Worm (Caenorhabditis elegans) whole organism, early embryonic: ENCODE measurements around the gene Y62H9A.10.
A peak's percentile ranks its signal among the peaks of the same experiment; 100 is the strongest.

Experiments
- B0310.2 ChIP-seq: sonication (generic microtip); optimal IDR thresholded peaks from 2 replicates; lab custom pipeline; 2016; ENCODE audit warnings: mild to moderate bottlenecking, missing genetic modification characterization, missing compliant biosample characterization
- F13C5.2 ChIP-seq: sonication (generic microtip); optimal IDR thresholded peaks from 2 replicates; lab custom pipeline; 2017; ENCODE audit warnings: mild to moderate bottlenecking, missing genetic modification characterization, inconsistent platforms, missing compliant biosample characterization
- aly-1 ChIP-seq: sonication (generic microtip); optimal IDR thresholded peaks from 2 replicates; lab custom pipeline; 2016; ENCODE audit warnings: missing genetic modification characterization, missing compliant biosample characterization
- ama-1 ChIP-seq: fragments of 150-350 bp; optimal IDR thresholded peaks from 2 replicates; lab custom pipeline; 2014
- ceh-13 ChIP-seq: fragments of 200-800 bp; sonication (Bioruptor generic); optimal IDR thresholded peaks from 2 replicates; lab custom pipeline; 2018; ENCODE audit warnings: mild to moderate bottlenecking, missing genetic modification characterization, missing compliant biosample characterization
- ceh-36 ChIP-seq: sonication (generic microtip); optimal IDR thresholded peaks from 2 replicates; lab custom pipeline; 2016; ENCODE audit warnings: missing genetic modification characterization, inconsistent platforms, missing compliant biosample characterization
- ets-7 ChIP-seq: sonication (generic microtip); optimal IDR thresholded peaks from 2 replicates; lab custom pipeline; 2016; ENCODE audit warnings: missing genotype, missing genetic modification characterization, missing compliant biosample characterization
- flt-1 ChIP-seq: fragments of 200-800 bp; sonication (Bioruptor generic); IDR thresholded peaks from 2 replicates; pipeline ENCODE4 v1.3.6; 2022; ENCODE audit warnings: missing genetic modification characterization, missing compliant biosample characterization
- hmbx-1 ChIP-seq: sonication (generic microtip); optimal IDR thresholded peaks from 2 replicates; lab custom pipeline; 2016; ENCODE audit warnings: mild to moderate bottlenecking, missing genetic modification characterization, missing compliant biosample characterization
- hmg-4 ChIP-seq: fragments of 200-800 bp; sonication (Bioruptor generic); optimal IDR thresholded peaks from 2 replicates; lab custom pipeline; 2018; ENCODE audit warnings: mild to moderate bottlenecking, missing genetic modification characterization, missing compliant biosample characterization
- hnd-1 ChIP-seq: sonication (generic microtip); optimal IDR thresholded peaks from 2 replicates; lab custom pipeline; 2016; ENCODE audit warnings: missing genetic modification characterization, missing compliant biosample characterization
- pes-1 ChIP-seq: fragments of 200-800 bp; sonication (Bioruptor generic); IDR thresholded peaks from 2 replicates; pipeline ENCODE4 v1.3.6; 2022; ENCODE audit warnings: missing genetic modification reagents, missing genetic modification characterization, missing compliant biosample characterization
- scrt-1 ChIP-seq: fragments of 200-800 bp; sonication (Bioruptor generic); IDR thresholded peaks from 2 replicates; pipeline ENCODE4 v1.3.6; 2022; ENCODE audit warnings: missing genetic modification characterization, missing compliant biosample characterization
- sea-1 ChIP-seq: fragments of 200-800 bp; sonication (Bioruptor generic); conservative IDR thresholded peaks from 2 replicates; pipeline ENCODE4 v1.3.6; 2022; ENCODE audit warnings: missing genetic modification characterization, missing compliant biosample characterization
- tbx-11 ChIP-seq: fragments of 200-800 bp; sonication (Bioruptor generic); IDR thresholded peaks from 2 replicates; pipeline ENCODE4 v1.3.6; 2022; ENCODE audit warnings: missing genetic modification characterization, missing compliant biosample characterization
- tbx-37 ChIP-seq: fragments of 200-800 bp; sonication (Bioruptor generic); conservative IDR thresholded peaks from 2 replicates; pipeline ENCODE4 v1.3.6; 2022; ENCODE audit warnings: missing genetic modification reagents, missing genetic modification characterization, missing compliant biosample characterization
- tra-4 ChIP-seq: sonication (generic microtip); optimal IDR thresholded peaks from 2 replicates; lab custom pipeline; 2017; ENCODE audit warnings: missing genetic modification characterization, missing compliant biosample characterization

Y62H9A.10 gene

ce11 chrX:11875260-11875659 lies 27.3 kb downstream of the Y62H9A.10 start, which contains the start of gene Y62H9A.1:
Gene Y62H9A.1 (plus strand): TSS chrX:11875541.
- TF ChIP-seq tra-4 (tag; lab: Kevin White, UChicago) (no peak), hmbx-1 (no peak), hmg-4 (GFP tag; lab: Kevin White, UChicago) (no peak), flt-1 (GFP tag; lab: Robert Waterston, UW) (no peak), tbx-37 (GFP tag; lab: Robert Waterston, UW) (no peak), B0310.2 (no peak), tbx-11 (no peak), ceh-13 (GFP tag; lab: Kevin White, UChicago) (no peak), ceh-36 (tag; lab: Kevin White, UChicago) (no peak), scrt-1 (GFP tag; lab: Robert Waterston, UW) (no peak), pes-1 (no peak), hnd-1 (tag; lab: Kevin White, UChicago) (no peak), aly-1 (tag; lab: Kevin White, UChicago) (no peak)

ce11 chrX:11872210-11872609 lies 30.4 kb downstream of the Y62H9A.10 start:
- TF ChIP-seq ceh-13 (GFP tag; lab: Kevin White, UChicago) (no peak), scrt-1 (GFP tag; lab: Robert Waterston, UW) (0 out of 2 replicates have a peak, but pooled peaks have one; percentile 16)

- TF ChIP-seq ceh-36 (tag; lab: Kevin White, UChicago): no peak
- TF ChIP-seq ets-7: peak; percentile 60
Measured at ce11 chrX:11870393-11870792, 32.2 kb downstream of the Y62H9A.10 start.

ce11 chrX:11869260-11869659 lies 33.3 kb downstream of the Y62H9A.10 start, which contains the start of gene dot-1.2:
Gene dot-1.2 (minus strand): TSS chrX:11869360.
- TF ChIP-seq flt-1 (GFP tag; lab: Robert Waterston, UW) (no peak), pes-1 (no peak), tra-4 (tag; lab: Kevin White, UChicago) (no peak), hmbx-1 (no peak), B0310.2 (no peak), ets-7 (no peak), ceh-36 (tag; lab: Kevin White, UChicago) (no peak), aly-1 (tag; lab: Kevin White, UChicago) (no peak), tbx-37 (GFP tag; lab: Robert Waterston, UW) (no peak), hnd-1 (tag; lab: Kevin White, UChicago) (no peak), scrt-1 (GFP tag; lab: Robert Waterston, UW) (no peak), sea-1 (GFP tag; lab: Robert Waterston, UW) (no peak), F13C5.2 (tag; lab: Kevin White, UChicago) (no peak), tbx-11 (no peak), ceh-13 (GFP tag; lab: Kevin White, UChicago) (no peak), ama-1 (lab: Kevin White, UChicago) (no peak), hmg-4 (GFP tag; lab: Kevin White, UChicago) (no peak)

- TF ChIP-seq pes-1 (no peak), tra-4 (tag; lab: Kevin White, UChicago) (no peak), tbx-37 (GFP tag; lab: Robert Waterston, UW) (no peak), ama-1 (lab: Kevin White, UChicago) (no peak), hmg-4 (GFP tag; lab: Kevin White, UChicago) (no peak), tbx-11 (no peak), sea-1 (GFP tag; lab: Robert Waterston, UW) (no peak), ets-7 (no peak), hmbx-1 (no peak), aly-1 (tag; lab: Kevin White, UChicago) (no peak), hnd-1 (tag; lab: Kevin White, UChicago) (no peak)
Measured at ce11 chrX:11865083-11865482, 37.5 kb downstream of the Y62H9A.10 start, which contains the start of gene F54F7.6. Gene F54F7.6 (plus strand): TSS chrX:11865383.

ce11 chrX:11863307-11863706 lies 39.3 kb downstream of the Y62H9A.10 start, which contains the start of gene F54F7.10:
Gene F54F7.10 (plus strand): TSS chrX:11863607.
- TF ChIP-seq tbx-37 (GFP tag; lab: Robert Waterston, UW) (no peak), ama-1 (lab: Kevin White, UChicago) (no peak)

- no peak for TF ChIP-seq B0310.2
- no peak for TF ChIP-seq hmbx-1
- TF ChIP-seq F13C5.2 (tag; lab: Kevin White, UChicago): no peak
- TF ChIP-seq pes-1: no peak
Measured at ce11 chrX:11857178-11857577, 45.4 kb downstream of the Y62H9A.10 start, which contains the start of gene mes-1. Gene mes-1 (plus strand): TSS chrX:11857478.

- TF ChIP-seq B0310.2 (no peak), pes-1 (no peak), tbx-37 (GFP tag; lab: Robert Waterston, UW) (no peak), tbx-11 (no peak)
Measured at ce11 chrX:11856214-11856613, 46.3 kb downstream of the Y62H9A.10 start.

ce11 chrX:11854903-11855302 lies 47.7 kb downstream of the Y62H9A.10 start, which contains the start of gene F54F7.8:
Gene F54F7.8 (minus strand): TSS chrX:11855003.
- TF ChIP-seq hnd-1 (tag; lab: Kevin White, UChicago) (no peak), ceh-36 (tag; lab: Kevin White, UChicago) (no peak), sea-1 (GFP tag; lab: Robert Waterston, UW) (no peak), aly-1 (tag; lab: Kevin White, UChicago) (no peak), ceh-13 (GFP tag; lab: Kevin White, UChicago) (no peak), hmg-4 (GFP tag; lab: Kevin White, UChicago) (no peak), ets-7 (no peak), hmbx-1 (no peak), tra-4 (tag; lab: Kevin White, UChicago) (no peak)
